Fruit fly (Drosophila melanogaster): ENCODE measurements around the gene CG5854.

The CG5854 gene

dm6 chr3R:23931095-23931728 lies 2.5 kb upstream of the CG5854 start, which contains the start of the genes Rpt2 and CG13599 (continued):
- TF ChIP-seq HLH54F (GFP tag; optimal IDR thresholded peaks at IDR 0.05): peak; percentile 12
- no peak for TF ChIP-seq CG1529 (GFP tag; optimal IDR thresholded peaks at IDR 0.05)
- TF ChIP-seq CG10209 (GFP tag; optimal IDR thresholded peaks at IDR 0.05): no peak
- TF ChIP-seq nom (GFP tag; optimal IDR thresholded peaks at IDR 0.05): no peak
- TF ChIP-seq Max (GFP tag; optimal IDR thresholded peaks at IDR 0.05): peak; percentile 32
- TF ChIP-seq kay (GFP tag; optimal IDR thresholded peaks at IDR 0.05): peak; percentile 49
- peak; percentile 11 for TF ChIP-seq gcm (GFP tag; optimal IDR thresholded peaks at IDR 0.05)
- no peak for TF ChIP-seq CG6683 (GFP tag; optimal IDR thresholded peaks at IDR 0.05)
- TF ChIP-seq danr (GFP tag; IDR thresholded peaks at IDR 0.05): no peak
- TF ChIP-seq BEAF-32 (GFP tag; optimal IDR thresholded peaks at IDR 0.05): peak; percentile 64
- TF ChIP-seq inv (GFP tag; IDR thresholded peaks at IDR 0.05; ENCODE audit: partially characterized antibody): 0 out of 2 replicates have a peak, but pooled peaks have one; percentile 23
- TF ChIP-seq CoRest (tag; optimal IDR thresholded peaks at IDR 0.05): peak; percentile 41
- peak; percentile 44 for TF ChIP-seq CG2120 (GFP tag; optimal IDR thresholded peaks at IDR 0.05)
- peak; percentile 12 for TF ChIP-seq sens (GFP tag)
- TF ChIP-seq CG5953 (GFP tag; IDR thresholded peaks at IDR 0.05): no peak
- TF ChIP-seq vvl (GFP tag; IDR thresholded peaks at IDR 0.05): no peak
- peak; percentile 15 for TF ChIP-seq PHDP (tag; optimal IDR thresholded peaks at IDR 0.05)
- TF ChIP-seq CG12155 (GFP tag; optimal IDR thresholded peaks at IDR 0.05): peak; percentile 14
- TF ChIP-seq CG12769 (tag; optimal IDR thresholded peaks at IDR 0.05): no peak
- TF ChIP-seq HmgZ (tag; optimal IDR thresholded peaks at IDR 0.05): peak; percentile 69
- TF ChIP-seq CG17385 (GFP tag; optimal IDR thresholded peaks at IDR 0.05): peak; percentile 27
- TF ChIP-seq Vsx1 (GFP tag; optimal IDR thresholded peaks at IDR 0.05): no peak
- TF ChIP-seq Dbx (GFP tag; IDR thresholded peaks at IDR 0.05): no peak
- TF ChIP-seq CG12391 (tag; optimal IDR thresholded peaks at IDR 0.05): peak; percentile 63
- TF ChIP-seq CG15269 (tag; optimal IDR thresholded peaks at IDR 0.05): no peak
- TF ChIP-seq stc (GFP tag; IDR thresholded peaks at IDR 0.05): no peak
- TF ChIP-seq Atf-2 (GFP tag; optimal IDR thresholded peaks at IDR 0.05): no peak
- peak; percentile 47 for TF ChIP-seq CG13624 (GFP tag; optimal IDR thresholded peaks at IDR 0.05)
- peak; percentile 12 for TF ChIP-seq Fer1 (GFP tag; optimal IDR thresholded peaks at IDR 0.05)
- no peak for TF ChIP-seq CG1024 (GFP tag; IDR thresholded peaks at IDR 0.05)
- TF ChIP-seq CG12659 (GFP tag; optimal IDR thresholded peaks at IDR 0.05): peak; percentile 70
- TF ChIP-seq CG18011 (GFP tag; optimal IDR thresholded peaks at IDR 0.05): no peak
- TF ChIP-seq lmd (GFP tag; IDR thresholded peaks at IDR 0.05): no peak
- no peak for TF ChIP-seq fru (optimal IDR thresholded peaks at IDR 0.05)
- no peak for TF ChIP-seq zfh1 (GFP tag; IDR thresholded peaks at IDR 0.05)
- no peak for TF ChIP-seq MTF-1 (GFP tag; optimal IDR thresholded peaks at IDR 0.05; ENCODE audit: borderline replicate concordance)
- TF ChIP-seq ewg (GFP tag; optimal IDR thresholded peaks at IDR 0.05): no peak
- peak; percentile 12 for TF ChIP-seq CG10462 (GFP tag; optimal IDR thresholded peaks at IDR 0.05)
- no peak for TF ChIP-seq Dad (GFP tag; optimal IDR thresholded peaks at IDR 0.05)
- no peak for TF ChIP-seq pita (GFP tag; optimal IDR thresholded peaks at IDR 0.05)
- no peak for TF ChIP-seq br (optimal IDR thresholded peaks at IDR 0.05)
- TF ChIP-seq CG11696 (GFP tag; IDR thresholded peaks at IDR 0.05): no peak
- no peak for TF ChIP-seq CG3407 (GFP tag; optimal IDR thresholded peaks at IDR 0.05)
- TF ChIP-seq hbn (GFP tag; IDR thresholded peaks at IDR 0.05; ENCODE audit: partially characterized antibody): peak; percentile 50
- TF ChIP-seq Doc2 (GFP tag; IDR thresholded peaks at IDR 0.05): no peak
- TF ChIP-seq Med (GFP tag): peak; percentile 78
- TF ChIP-seq Hmx (GFP tag; optimal IDR thresholded peaks at IDR 0.05): no peak
- TF ChIP-seq CG9727 (GFP tag; optimal IDR thresholded peaks at IDR 0.05): no peak
- TF ChIP-seq CG34376 (GFP tag; optimal IDR thresholded peaks at IDR 0.05): peak; percentile 9
- peak; percentile 26 for TF ChIP-seq CG8924 (tag; optimal IDR thresholded peaks at IDR 0.05)
- peak; percentile 78 for TF ChIP-seq CG31441 (GFP tag; IDR thresholded peaks at IDR 0.05)
